Worm (Caenorhabditis elegans) whole organism, midembryonic: ENCODE measurements around the gene pes-5.

Experiments
- flt-1 ChIP-seq: fragments of 200-800 bp; sonication (Bioruptor generic); IDR thresholded peaks from 2 replicates; pipeline ENCODE4 v1.3.6; 2022; ENCODE audit warnings: missing genetic modification characterization, missing compliant biosample characterization
- klf-2 ChIP-seq: fragments of 200-800 bp; sonication (Bioruptor generic); conservative IDR thresholded peaks from 2 replicates; pipeline ENCODE4 v1.3.6; 2022; ENCODE audit warnings: missing genetic modification reagents, missing genetic modification characterization, missing compliant biosample characterization
- ref-1 ChIP-seq: fragments of 200-800 bp; sonication (Bioruptor generic); conservative IDR thresholded peaks from 2 replicates; pipeline ENCODE4 v1.3.6; 2022; ENCODE audit warnings: missing genetic modification reagents, missing genetic modification characterization, missing compliant biosample characterization
- ztf-23 ChIP-seq: fragments of 200-800 bp; sonication (Bioruptor generic); IDR thresholded peaks from 2 replicates; pipeline ENCODE4 v1.3.6; 2022; ENCODE audit warnings: missing genetic modification reagents, missing genetic modification characterization, missing compliant biosample characterization

DNA sequence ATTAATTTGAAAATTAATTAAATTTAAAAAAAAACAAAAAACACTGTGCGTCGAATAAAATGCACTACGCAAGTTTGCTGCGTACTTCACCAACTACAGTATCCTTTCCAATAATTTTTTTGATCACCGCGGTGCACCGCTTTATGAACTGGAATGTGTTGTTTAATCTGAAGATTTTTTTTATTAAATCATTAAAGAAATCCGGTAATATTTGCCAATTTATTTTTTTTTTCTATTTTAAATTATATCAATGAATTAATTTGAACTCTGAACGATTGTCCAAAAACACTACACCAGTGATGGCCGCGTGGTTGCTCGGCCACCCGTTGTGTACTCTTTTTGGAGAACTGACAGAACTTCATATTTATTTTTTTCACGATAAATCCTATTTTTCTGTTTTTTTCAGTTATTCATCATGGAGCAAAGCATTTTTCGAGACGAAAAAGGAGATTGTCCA, 30.8 kb upstream of the pes-5 start, which contains the start of gene K12D12.5:
- TF ChIP-seq ref-1 (GFP tag; lab: Robert Waterston, UW): no peak
- TF ChIP-seq flt-1 (GFP tag; lab: Robert Waterston, UW): no peak
- no peak for TF ChIP-seq ztf-23 (GFP tag; lab: Robert Waterston, UW)
- no peak for TF ChIP-seq klf-2 (GFP tag; lab: Robert Waterston, UW)
